Fruit fly (Drosophila melanogaster) whole organism: Measurements from ENCODE around the gene CG17841.

Experiments
- CG8478 ChIP-seq: fragments of >200 bp; optimal IDR thresholded peaks from 2 replicates; lab custom pipeline; 2018; ENCODE audit warnings: inconsistent platforms
- Dll ChIP-seq: fragments of >200 bp; optimal IDR thresholded peaks from 2 replicates; lab custom pipeline; 2017
- EcR ChIP-seq, 2 experiments: fragments of >200 bp; optimal IDR thresholded peaks; 2 replicates each; lab custom pipeline; 2017; ENCODE audit warnings: missing biosample characterization in 2 of 2, missing genetic modification characterization in 2 of 2, missing genetic modification reagents in 2 of 2
- pan ChIP-seq: fragments of >200 bp; optimal IDR thresholded peaks from 2 replicates; lab custom pipeline; 2017
- psq ChIP-seq: fragments of >200 bp; optimal IDR thresholded peaks from 2 replicates; lab custom pipeline; 2017
- usp ChIP-seq: fragments of >200 bp; optimal IDR thresholded peaks from 2 replicates; lab custom pipeline; 2017; ENCODE audit warnings: missing biosample characterization, missing genetic modification characterization, mixed read lengths

CG17841 gene

DNA sequence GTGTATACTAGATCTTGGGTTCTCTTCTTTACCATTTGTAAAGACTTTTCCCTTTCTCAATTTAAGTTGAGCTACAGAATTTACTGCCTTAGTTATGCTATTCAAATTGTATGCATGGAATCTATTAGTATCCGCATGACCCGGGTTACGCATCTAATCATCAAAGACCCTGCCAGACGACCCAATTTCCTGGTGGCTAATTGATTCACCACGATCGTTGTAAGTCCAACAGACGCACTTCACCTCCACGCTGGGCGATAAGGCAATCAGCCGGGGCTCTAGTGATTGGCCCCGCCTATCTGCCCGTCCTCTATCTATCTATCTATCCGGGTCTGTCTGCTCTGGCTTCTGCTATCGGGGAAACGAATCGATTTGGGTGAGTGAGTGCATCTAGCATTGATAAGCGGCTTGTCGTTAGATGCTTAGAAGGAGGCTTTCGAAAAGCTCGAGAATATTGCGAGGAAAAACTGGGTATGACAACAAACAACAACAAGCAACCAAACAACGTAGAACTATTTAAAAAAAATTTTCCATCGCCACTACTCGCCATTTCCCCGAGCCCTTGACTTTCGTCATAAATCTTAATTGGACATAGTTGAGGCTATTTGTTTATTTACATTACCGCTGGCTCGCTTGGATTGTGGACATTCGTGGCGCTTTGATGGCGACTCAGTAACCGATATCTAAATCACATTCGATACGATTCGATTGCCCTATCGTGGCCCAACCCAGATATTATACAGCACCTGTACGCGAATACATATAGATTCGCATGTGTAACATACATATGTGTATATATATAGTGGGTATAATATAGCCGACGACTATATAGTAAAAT, 2.6 kb downstream of the CG17841 start:
- TF ChIP-seq Dll (lab: Kevin White, UChicago) (no peak), EcR (GFP tag; optimal IDR thresholded peaks at IDR 0.05; lab: Kevin White, UChicago) (no peak), pan (lab: Kevin White, UChicago) (no peak), psq (lab: Kevin White, UChicago) (no peak), CG8478 (no peak), usp (GFP tag; lab: Kevin White, UChicago) (no peak)

- no peak for TF ChIP-seq EcR (GFP tag; optimal IDR thresholded peaks at IDR 0.05; lab: Kevin White, UChicago)
- no peak for TF ChIP-seq usp (GFP tag; lab: Kevin White, UChicago)
- TF ChIP-seq pan (lab: Kevin White, UChicago): no peak
- no peak for TF ChIP-seq CG8478
- no peak for TF ChIP-seq psq (lab: Kevin White, UChicago)
- TF ChIP-seq Dll (lab: Kevin White, UChicago): no peak
Observed at dm6 chrX:10375216-10375615, 7.4 kb downstream of the CG17841 start, which contains the start of the genes CG32686 and CG2898. Gene CG32686, minus strand, starts transcription at chrX:10375316. Gene CG2898, plus strand, starts transcription at chrX:10375374.

- TF ChIP-seq psq (lab: Kevin White, UChicago): no peak
- no peak for TF ChIP-seq Dll (lab: Kevin White, UChicago)
- TF ChIP-seq pan (lab: Kevin White, UChicago): no peak
- TF ChIP-seq CG8478: no peak
- no peak for TF ChIP-seq usp (GFP tag; lab: Kevin White, UChicago)
- TF ChIP-seq EcR (GFP tag; optimal IDR thresholded peaks at IDR 0.05; lab: Kevin White, UChicago): no peak
Observed at dm6 chrX:10381252-10381651, 13.4 kb downstream of the CG17841 start, which contains the start of gene CG32681. Gene CG32681, minus strand, starts transcription at chrX:10381352.

DNA sequence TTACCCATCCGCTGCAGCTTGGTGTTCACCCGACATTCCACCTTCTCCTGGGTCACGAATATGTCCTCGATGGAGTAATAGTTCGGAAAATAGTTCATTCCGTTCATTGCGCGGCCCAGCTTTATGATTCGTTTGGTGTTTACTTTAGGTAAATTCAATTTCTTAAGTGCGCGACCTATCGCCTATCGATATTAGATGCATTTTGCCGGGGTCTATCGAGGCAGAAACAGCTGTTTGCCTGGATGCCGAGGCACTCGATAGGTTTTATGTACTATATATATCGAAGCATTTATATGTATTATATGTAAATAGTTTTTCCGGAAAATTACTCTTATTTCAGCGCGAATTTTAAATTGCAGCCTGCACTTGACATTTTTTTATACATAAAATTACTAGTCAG, 17.1 kb downstream of the CG17841 start:
- no peak for TF ChIP-seq CG8478
- TF ChIP-seq psq (lab: Kevin White, UChicago): no peak
- no peak for TF ChIP-seq EcR (GFP tag; optimal IDR thresholded peaks at IDR 0.05; lab: Kevin White, UChicago)
- TF ChIP-seq Dll (lab: Kevin White, UChicago): no peak
- TF ChIP-seq usp (GFP tag; lab: Kevin White, UChicago): no peak
- TF ChIP-seq pan (lab: Kevin White, UChicago): no peak

DNA sequence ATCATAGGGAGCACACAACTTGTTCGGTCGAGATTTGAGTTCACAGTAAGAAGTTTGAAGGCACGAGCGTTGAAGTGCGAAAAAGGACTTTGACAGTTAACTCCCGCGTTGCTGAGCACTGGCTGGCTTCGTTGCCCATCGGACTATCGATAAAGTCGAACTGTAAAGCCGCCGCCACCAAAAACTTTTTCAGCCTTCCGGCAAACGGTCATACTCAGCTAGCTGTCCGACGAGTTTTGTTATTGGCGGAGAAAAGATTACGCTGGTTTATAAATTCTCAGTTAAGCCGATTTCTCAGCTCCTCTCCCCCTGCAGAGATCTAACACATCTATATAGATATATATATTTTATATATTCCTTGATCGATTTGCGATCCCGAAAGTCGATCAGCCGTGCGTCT, 17.9 kb downstream of the CG17841 start, which contains the start of the genes Psf3 and flw:
Psf3 (minus strand) TSS at position 105 of the 400 bp plus-strand sequence.
flw (plus strand) TSS at position 204 of the 400 bp plus-strand sequence.
- TF ChIP-seq EcR (GFP tag; optimal IDR thresholded peaks at IDR 0.05; lab: Kevin White, UChicago): no peak
- no peak for TF ChIP-seq psq (lab: Kevin White, UChicago)
- no peak for TF ChIP-seq pan (lab: Kevin White, UChicago)

- TF ChIP-seq usp (GFP tag; lab: Kevin White, UChicago): no peak
- no peak for TF ChIP-seq EcR (GFP tag; optimal IDR thresholded peaks at IDR 0.05; lab: Kevin White, UChicago)
- no peak for TF ChIP-seq psq (lab: Kevin White, UChicago)
- no peak for TF ChIP-seq CG8478
- TF ChIP-seq pan (lab: Kevin White, UChicago): no peak
- no peak for TF ChIP-seq Dll (lab: Kevin White, UChicago)
Observed at dm6 chrX:10386183-10386582, 18.3 kb downstream of the CG17841 start.

DNA sequence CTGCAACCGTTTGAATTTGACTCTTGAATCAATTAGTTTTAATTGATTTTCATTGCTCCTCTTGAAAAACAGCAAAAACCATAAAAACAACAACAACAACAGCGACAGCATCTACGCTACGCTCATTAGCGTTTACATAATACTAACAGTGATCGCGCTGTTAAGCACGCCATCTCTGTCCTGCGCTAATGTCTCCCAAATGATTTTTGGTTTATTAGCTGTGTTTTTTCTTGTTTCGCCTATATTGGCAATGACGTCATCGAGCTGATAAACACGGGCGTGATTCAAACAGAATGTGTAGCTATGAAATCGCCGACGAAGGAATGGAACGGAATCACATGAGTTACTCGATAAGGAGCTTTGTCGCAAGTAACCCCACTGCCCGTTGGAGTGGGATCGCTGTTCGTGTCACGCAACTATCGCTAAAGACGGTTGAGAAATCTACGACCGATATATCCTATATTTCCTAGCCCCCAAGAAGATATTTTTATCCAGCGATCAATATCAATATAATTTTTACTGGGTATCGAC, 19.0 kb downstream of the CG17841 start:
- TF ChIP-seq usp (GFP tag; lab: Kevin White, UChicago): no peak
- TF ChIP-seq EcR (GFP tag; optimal IDR thresholded peaks at IDR 0.05; lab: Kevin White, UChicago): no peak
- no peak for TF ChIP-seq CG8478
- no peak for TF ChIP-seq psq (lab: Kevin White, UChicago)
- TF ChIP-seq pan (lab: Kevin White, UChicago): no peak
- no peak for TF ChIP-seq Dll (lab: Kevin White, UChicago)

dm6 chrX:10387672-10388071, 19.8 kb downstream of the CG17841 start:
- no peak for TF ChIP-seq usp (GFP tag; lab: Kevin White, UChicago)
- TF ChIP-seq psq (lab: Kevin White, UChicago): no peak
- no peak for TF ChIP-seq CG8478
- TF ChIP-seq pan (lab: Kevin White, UChicago): no peak
- no peak for TF ChIP-seq EcR (GFP tag; optimal IDR thresholded peaks at IDR 0.05; lab: Kevin White, UChicago)
- no peak for TF ChIP-seq Dll (lab: Kevin White, UChicago)

DNA sequence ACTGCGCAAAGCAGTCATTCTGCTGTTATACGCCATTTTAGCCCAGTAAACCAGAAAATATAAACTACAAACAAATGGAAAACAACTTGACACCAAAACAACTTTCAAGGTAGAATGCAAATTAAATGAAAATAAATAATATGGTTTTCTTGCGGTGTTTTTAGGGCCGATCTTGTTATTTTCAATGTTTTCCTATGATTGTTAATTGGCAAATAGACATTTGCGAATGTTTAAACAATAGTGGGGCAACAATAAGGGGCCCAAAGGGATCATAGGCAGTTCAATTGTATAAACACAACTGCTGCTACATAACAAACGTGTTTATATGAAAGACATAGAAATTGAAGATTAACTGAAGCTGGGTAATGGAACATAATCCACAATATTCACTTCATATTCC, 29.0 kb downstream of the CG17841 start:
- TF ChIP-seq psq (lab: Kevin White, UChicago) (no peak), EcR (GFP tag; optimal IDR thresholded peaks at IDR 0.05; lab: Kevin White, UChicago) (no peak), CG8478 (no peak), Dll (lab: Kevin White, UChicago) (no peak), usp (GFP tag; lab: Kevin White, UChicago) (no peak), pan (lab: Kevin White, UChicago) (no peak)

- no peak for TF ChIP-seq EcR (GFP tag; optimal IDR thresholded peaks at IDR 0.05; lab: Kevin White, UChicago)
- no peak for TF ChIP-seq psq (lab: Kevin White, UChicago)
- TF ChIP-seq pan (lab: Kevin White, UChicago): no peak
- TF ChIP-seq usp (GFP tag; lab: Kevin White, UChicago): no peak
- no peak for TF ChIP-seq Dll (lab: Kevin White, UChicago)
- TF ChIP-seq CG8478: no peak
Observed at dm6 chrX:10397514-10398133, 29.8 kb downstream of the CG17841 start.

dm6 chrX:10398959-10399358, 31.1 kb downstream of the CG17841 start:
- no peak for TF ChIP-seq EcR (GFP tag; optimal IDR thresholded peaks at IDR 0.05; lab: Kevin White, UChicago)
- no peak for TF ChIP-seq CG8478
- no peak for TF ChIP-seq usp (GFP tag; lab: Kevin White, UChicago)
- no peak for TF ChIP-seq psq (lab: Kevin White, UChicago)
